Worm (Caenorhabditis elegans) whole organism, young adult: ENCODE results near the gene chc-1.

Source experiments
- B0336.3 ChIP-seq: fragments of 200-800 bp; sonication (Bioruptor generic); IDR thresholded peaks from 2 replicates; pipeline ENCODE4 v1.3.6; 2022; ENCODE audit warnings: missing genetic modification characterization, missing compliant biosample characterization
- F57C9.4 ChIP-seq: sonication (generic microtip); optimal IDR thresholded peaks from 2 replicates; lab custom pipeline; 2017; ENCODE audit warnings: mild to moderate bottlenecking, missing genetic modification characterization, missing compliant biosample characterization
- efl-1 ChIP-seq: fragments of 150-350 bp; optimal IDR thresholded peaks from 2 replicates; lab custom pipeline; 2014; ENCODE audit warnings: missing biosample characterization, missing genetic modification reagents, missing genetic modification characterization

ce11 chrIII:10178023-10178422, 25.6 kb upstream of the chc-1 start:
- TF ChIP-seq F57C9.4 (tag; lab: Kevin White, UChicago) (no peak), efl-1 (GFP tag; lab: Kevin White, UChicago) (no peak), B0336.3 (GFP tag; lab: Robert Waterston, UW) (no peak)
